Fruit fly (Drosophila melanogaster) Kc167 (cell line): ENCODE results near the gene Scgalpha.

Experiments
- Myc ChIP-seq: fragments of >200 bp; optimal IDR thresholded peaks from 2 replicates; lab custom pipeline; 2017; ENCODE audit warnings: missing external identifiers
- Sin3A ChIP-seq: fragments of >200 bp; optimal IDR thresholded peaks from 2 replicates; lab custom pipeline; 2018; ENCODE audit warnings: missing external identifiers
- psq ChIP-seq: fragments of >200 bp; optimal IDR thresholded peaks from 2 replicates; lab custom pipeline; 2017; ENCODE audit warnings: missing external identifiers

dm6 chr2L:8346260-8346659 lies 43.0 kb downstream of the Scgalpha start, which contains the start of gene CG7778:
- TF ChIP-seq psq (lab: Kevin White, UChicago) (no peak), Myc (lab: Kevin White, UChicago) (no peak), Sin3A (lab: Kevin White, UChicago) (no peak)
